Worm (Caenorhabditis elegans) whole organism, mixed stage, embryonic: Measurements from ENCODE around the gene xpb-1.

ENCODE experiments used
- M03D4.4 ChIP-seq: sonication (generic microtip); optimal IDR thresholded peaks from 2 replicates; lab custom pipeline; 2017; ENCODE audit warnings: mild to moderate bottlenecking, missing genetic modification characterization, missing compliant biosample characterization
- bed-3 ChIP-seq: fragments of 200-800 bp; sonication (Bioruptor generic); optimal IDR thresholded peaks from 3 replicates; lab custom pipeline; 2018; ENCODE audit warnings: mild to moderate bottlenecking, missing genetic modification characterization, moderate library complexity, missing compliant biosample characterization
- blmp-1 ChIP-seq: fragments of 150-350 bp; optimal IDR thresholded peaks from 2 replicates; lab custom pipeline; 2014; ENCODE audit warnings: missing biosample characterization, missing genetic modification characterization
- ceh-39 ChIP-seq: fragments of 150-350 bp; optimal IDR thresholded peaks from 2 replicates; lab custom pipeline; 2014; ENCODE audit warnings: missing biosample characterization, missing genetic modification characterization
- ceh-43 ChIP-seq: fragments of 200-800 bp; sonication (Bioruptor generic); optimal IDR thresholded peaks from 2 replicates; lab custom pipeline; 2018; ENCODE audit warnings: mild to moderate bottlenecking, missing genetic modification characterization, moderate library complexity, missing compliant biosample characterization
- ceh-83 ChIP-seq: fragments of 200-800 bp; sonication (Bioruptor generic); optimal IDR thresholded peaks from 2 replicates; lab custom pipeline; 2018; ENCODE audit warnings: mild to moderate bottlenecking, missing genetic modification characterization, missing compliant biosample characterization
- ces-1 ChIP-seq: fragments of 150-350 bp; optimal IDR thresholded peaks from 2 replicates; lab custom pipeline; 2014; ENCODE audit warnings: missing biosample characterization, missing genetic modification reagents, missing genetic modification characterization
- cnd-1 ChIP-seq: fragments of 200-800 bp; sonication (Bioruptor generic); optimal IDR thresholded peaks from 2 replicates; lab custom pipeline; 2018; ENCODE audit warnings: mild to moderate bottlenecking, missing genetic modification characterization, missing compliant biosample characterization
- drap-1 ChIP-seq: fragments of 200-800 bp; sonication (Bioruptor generic); optimal IDR thresholded peaks from 3 replicates; lab custom pipeline; 2018; ENCODE audit warnings: mild to moderate bottlenecking, missing genetic modification characterization, missing compliant biosample characterization
- elt-1 ChIP-seq: sonication (generic microtip); optimal IDR thresholded peaks from 2 replicates; lab custom pipeline; 2017; ENCODE audit warnings: missing genetic modification characterization, mild to moderate bottlenecking, missing compliant biosample characterization, antibody characterized with exemption, moderate library complexity, borderline replicate concordance; ENCODE audit not compliant: insufficient read depth
- elt-3 ChIP-seq: fragments of 150-350 bp; optimal IDR thresholded peaks from 2 replicates; lab custom pipeline; 2014; ENCODE audit warnings: missing biosample characterization, missing genetic modification characterization
- flh-1 ChIP-seq: fragments of 200-800 bp; sonication (Bioruptor generic); optimal IDR thresholded peaks from 2 replicates; lab custom pipeline; 2018; ENCODE audit warnings: mild to moderate bottlenecking, missing genetic modification characterization, moderate library complexity, missing compliant biosample characterization
- ham-2 ChIP-seq: fragments of 200-800 bp; sonication (Bioruptor generic); optimal IDR thresholded peaks from 2 replicates; lab custom pipeline; 2018; ENCODE audit warnings: mild to moderate bottlenecking, missing genetic modification characterization, missing compliant biosample characterization
- hlh-1 ChIP-seq: fragments of 150-350 bp; optimal IDR thresholded peaks from 2 replicates; lab custom pipeline; 2014; ENCODE audit warnings: missing biosample characterization, missing genetic modification reagents, missing genetic modification characterization
- lin-13 ChIP-seq: fragments of 150-350 bp; optimal IDR thresholded peaks from 2 replicates; lab custom pipeline; 2014; ENCODE audit warnings: missing biosample characterization, missing genetic modification characterization
- lin-32 ChIP-seq: fragments of 200-800 bp; sonication (Bioruptor generic); optimal IDR thresholded peaks from 2 replicates; lab custom pipeline; 2018; ENCODE audit warnings: mild to moderate bottlenecking, missing genetic modification characterization, missing compliant biosample characterization
- mab-5 ChIP-seq: fragments of 150-350 bp; optimal IDR thresholded peaks from 2 replicates; lab custom pipeline; 2014; ENCODE audit warnings: missing biosample characterization, missing genetic modification characterization
- mep-1 ChIP-seq: fragments of 150-350 bp; optimal IDR thresholded peaks from 2 replicates; lab custom pipeline; 2017; ENCODE audit warnings: missing biosample characterization, missing genetic modification reagents, missing genetic modification characterization, inconsistent platforms
- mls-2 ChIP-seq: sonication (generic microtip); optimal IDR thresholded peaks from 2 replicates; lab custom pipeline; 2016; ENCODE audit warnings: mild to moderate bottlenecking, missing genetic modification characterization, moderate library complexity, missing compliant biosample characterization
- nhr-12 ChIP-seq: fragments of 150-350 bp; optimal IDR thresholded peaks from 2 replicates; lab custom pipeline; 2014; ENCODE audit warnings: missing biosample characterization, missing genetic modification characterization
- nhr-2 ChIP-seq: fragments of 150-350 bp; optimal IDR thresholded peaks from 2 replicates; lab custom pipeline; 2014; ENCODE audit warnings: missing biosample characterization, missing genetic modification characterization
- nhr-28 ChIP-seq: fragments of 150-350 bp; optimal IDR thresholded peaks from 2 replicates; lab custom pipeline; 2014; ENCODE audit warnings: missing biosample characterization, missing genetic modification characterization
- nhr-76 ChIP-seq: sonication (generic microtip); optimal IDR thresholded peaks from 2 replicates; lab custom pipeline; 2017; ENCODE audit warnings: missing biosample characterization, missing genetic modification characterization
- sem-2 ChIP-seq: fragments of 200-800 bp; sonication (Bioruptor generic); optimal IDR thresholded peaks from 2 replicates; lab custom pipeline; 2018; ENCODE audit warnings: mild to moderate bottlenecking, missing genetic modification characterization, missing compliant biosample characterization
- snpc-4 ChIP-seq: fragments of 150-350 bp; optimal IDR thresholded peaks from 2 replicates; lab custom pipeline; 2014; ENCODE audit warnings: missing biosample characterization, missing genetic modification characterization
- sptf-1 ChIP-seq: sonication (generic microtip); optimal IDR thresholded peaks from 2 replicates; lab custom pipeline; 2017; ENCODE audit warnings: mild to moderate bottlenecking, missing genetic modification characterization, moderate library complexity, missing compliant biosample characterization
- tbx-8 ChIP-seq: fragments of 200-800 bp; sonication (Bioruptor generic); optimal IDR thresholded peaks from 2 replicates; lab custom pipeline; 2018; ENCODE audit warnings: mild to moderate bottlenecking, missing genetic modification characterization, moderate library complexity, missing compliant biosample characterization
- unc-120 ChIP-seq: sonication (generic microtip); optimal IDR thresholded peaks from 2 replicates; lab custom pipeline; 2017; ENCODE audit warnings: missing genetic modification characterization, missing compliant biosample characterization; ENCODE audit not compliant: poor library complexity, severe bottlenecking
- unc-39 ChIP-seq: fragments of 150-350 bp; optimal IDR thresholded peaks from 2 replicates; lab custom pipeline; 2014; ENCODE audit warnings: missing biosample characterization, missing genetic modification characterization
- unc-62 ChIP-seq: fragments of 150-350 bp; optimal IDR thresholded peaks from 2 replicates; lab custom pipeline; 2014; ENCODE audit warnings: missing biosample characterization, missing genetic modification reagents, missing genetic modification characterization
- zip-8 ChIP-seq: fragments of 150-350 bp; optimal IDR thresholded peaks from 2 replicates; lab custom pipeline; 2014; ENCODE audit warnings: missing biosample characterization, missing genetic modification characterization
- ztf-11 ChIP-seq: fragments of 150-350 bp; optimal IDR thresholded peaks from 2 replicates; lab custom pipeline; 2014; ENCODE audit warnings: missing biosample characterization, missing genetic modification characterization

The xpb-1 gene

DNA sequence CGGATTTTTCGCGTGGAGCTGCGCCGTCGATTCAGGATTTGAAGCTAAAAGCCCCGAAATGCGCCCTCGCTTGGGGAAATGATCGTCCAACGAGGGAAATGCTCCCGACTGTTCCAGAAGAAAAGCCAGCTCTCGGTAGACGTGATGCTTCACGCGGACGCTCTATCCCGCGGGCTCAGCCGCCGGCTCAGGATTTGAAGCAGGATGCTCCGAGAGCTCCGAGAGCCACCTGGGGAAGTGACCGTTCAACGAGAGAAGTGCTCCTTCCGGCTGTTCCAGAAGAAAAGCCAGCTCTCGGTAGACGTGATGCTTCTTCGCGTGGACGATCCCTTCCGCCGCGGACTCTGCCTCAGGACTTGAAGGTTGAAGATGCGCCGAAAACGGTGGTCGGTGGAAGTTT is 15.6 kb upstream of the xpb-1 start:
- TF ChIP-seq sem-2 (no peak), tbx-8 (GFP tag; lab: Kevin White, UChicago) (no peak), elt-1 (tag; lab: Kevin White, UChicago) (no peak), ham-2 (GFP tag; lab: Kevin White, UChicago) (no peak), nhr-28 (tag; lab: Kevin White, UChicago) (no peak), drap-1 (GFP tag; lab: Kevin White, UChicago) (no peak), mls-2 (tag; lab: Kevin White, UChicago) (no peak), nhr-12 (tag; lab: Kevin White, UChicago) (no peak), hlh-1 (tag; lab: Kevin White, UChicago) (no peak), flh-1 (GFP tag; lab: Kevin White, UChicago) (no peak), ces-1 (GFP tag; lab: Kevin White, UChicago) (no peak), zip-8 (no peak), unc-62 (GFP tag; lab: Kevin White, UChicago) (no peak), ceh-83 (no peak), mep-1 (tag; lab: Kevin White, UChicago) (no peak), elt-3 (tag; lab: Kevin White, UChicago) (no peak), nhr-2 (tag; lab: Kevin White, UChicago) (no peak), ceh-43 (GFP tag; lab: Kevin White, UChicago) (no peak), unc-39 (tag; lab: Kevin White, UChicago) (no peak)

DNA sequence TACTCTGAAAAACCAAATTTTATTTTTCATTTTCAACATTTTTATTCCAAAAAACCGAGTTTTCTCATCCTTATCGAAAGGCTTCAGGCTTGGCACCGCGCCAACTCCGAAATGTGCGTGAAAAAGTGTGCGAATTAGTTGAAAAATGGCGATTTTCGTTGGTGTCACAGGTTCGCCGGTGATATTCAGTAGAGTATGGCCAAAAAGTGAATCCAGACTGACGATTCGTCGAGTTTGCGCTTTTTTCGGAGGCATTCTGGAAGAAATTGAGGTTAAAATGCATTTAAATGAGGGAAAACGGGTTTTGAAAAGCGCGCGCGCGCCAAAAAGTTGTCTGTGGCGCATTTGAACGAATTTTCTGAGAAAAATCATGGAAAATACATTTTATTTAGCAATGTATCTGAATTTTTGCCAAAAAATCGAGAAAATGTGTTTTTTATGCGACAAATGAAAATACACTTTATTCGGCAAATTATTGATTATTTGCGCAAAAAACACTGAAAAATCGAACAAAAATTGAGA is 2.9 kb upstream of the xpb-1 start, which contains the start of the genes Y66D12A.16 and such-1:
Gene Y66D12A.16 (plus strand): TSS at position 51 of the 522 bp plus-strand sequence.
Gene such-1 (minus strand): TSS at position 256 of the 522 bp plus-strand sequence.
- TF ChIP-seq lin-13 (no peak), ceh-39 (tag; lab: Kevin White, UChicago) (no peak), nhr-28 (tag; lab: Kevin White, UChicago) (no peak), unc-120 (tag; lab: Kevin White, UChicago) (no peak), bed-3 (no peak), tbx-8 (GFP tag; lab: Kevin White, UChicago) (no peak), hlh-1 (tag; lab: Kevin White, UChicago) (no peak)

DNA sequence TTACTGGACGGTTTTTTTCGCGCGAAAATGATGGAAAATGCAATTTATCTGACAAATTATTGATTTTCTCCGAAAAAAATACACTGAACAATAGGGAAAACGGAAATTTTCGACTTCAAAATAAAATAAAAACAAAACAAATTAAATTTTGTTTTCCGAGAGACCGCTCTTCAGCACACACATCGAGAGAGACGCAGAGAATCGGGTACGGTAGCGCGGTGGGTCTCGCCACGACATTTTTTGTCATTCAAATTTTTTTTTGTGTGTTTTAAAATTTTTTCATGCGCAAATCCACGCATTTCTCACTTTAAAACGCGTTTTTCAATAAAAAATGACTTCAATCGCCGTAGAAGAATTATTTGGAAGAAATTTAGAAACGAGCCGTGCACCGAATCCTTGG is 2.4 kb upstream of the xpb-1 start:
- TF ChIP-seq sptf-1 (tag; lab: Kevin White, UChicago) (no peak), M03D4.4 (tag; lab: Kevin White, UChicago) (no peak), mls-2 (tag; lab: Kevin White, UChicago) (no peak), bed-3 (no peak), ham-2 (GFP tag; lab: Kevin White, UChicago) (no peak), nhr-76 (tag; lab: Kevin White, UChicago) (no peak), flh-1 (GFP tag; lab: Kevin White, UChicago) (no peak), lin-32 (GFP tag; lab: Kevin White, UChicago) (no peak), sem-2 (no peak), nhr-12 (tag; lab: Kevin White, UChicago) (no peak), ztf-11 (no peak), unc-39 (tag; lab: Kevin White, UChicago) (no peak), snpc-4 (tag; lab: Kevin White, UChicago) (no peak), tbx-8 (GFP tag; lab: Kevin White, UChicago) (no peak), mab-5 (tag; lab: Kevin White, UChicago) (no peak), lin-13 (no peak), cnd-1 (tag; lab: Kevin White, UChicago) (no peak)

DNA sequence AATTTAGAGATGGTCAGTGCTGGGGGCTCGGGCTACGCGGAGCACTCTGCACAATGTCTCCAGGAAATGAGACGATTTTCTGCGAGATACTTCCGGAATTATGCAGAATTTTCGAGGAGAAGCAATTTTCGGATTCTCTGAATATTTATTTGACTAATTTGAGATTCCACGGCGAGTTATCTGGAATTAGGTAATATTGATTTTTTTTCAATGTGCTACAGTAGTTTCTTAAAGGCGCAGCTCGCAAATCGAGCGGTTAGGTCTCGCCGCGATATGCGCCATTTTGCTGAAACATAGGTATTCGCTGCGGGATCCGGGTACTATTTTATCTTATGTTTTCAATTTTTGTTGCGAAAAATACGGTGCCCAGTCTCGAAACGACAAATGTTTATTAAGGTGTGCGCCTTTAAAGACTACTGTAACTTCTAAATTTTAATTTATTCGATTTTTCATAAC is 8.2 kb downstream of the xpb-1 start, which contains the start of gene nrps-1:
Gene nrps-1 (plus strand): TSS at position 51 of the 456 bp plus-strand sequence.
- TF ChIP-seq elt-3 (tag; lab: Kevin White, UChicago), result no peak
- no peak for TF ChIP-seq bed-3
- TF ChIP-seq unc-62 (GFP tag; lab: Kevin White, UChicago), result no peak
- TF ChIP-seq drap-1 (GFP tag; lab: Kevin White, UChicago), result no peak

DNA sequence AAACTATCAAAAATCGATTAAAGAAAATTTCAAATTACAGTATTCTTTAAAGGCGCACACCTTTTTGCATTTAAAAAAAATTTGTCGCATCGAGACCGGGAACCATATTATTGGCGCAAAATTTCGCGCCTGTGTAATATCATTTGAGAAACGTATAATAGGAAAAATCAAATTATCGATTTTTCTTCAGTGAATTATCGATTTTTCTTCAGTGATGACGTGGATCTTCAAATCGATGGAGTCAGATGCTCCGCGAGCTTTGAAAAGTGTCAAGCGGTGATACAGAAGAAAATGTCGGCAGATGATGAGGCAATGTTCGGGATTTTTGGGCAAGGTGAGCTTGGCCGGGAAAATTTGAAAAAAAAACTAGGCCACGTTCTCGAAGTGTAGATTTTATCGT is 9.0 kb downstream of the xpb-1 start:
- no peak for TF ChIP-seq cnd-1 (tag; lab: Kevin White, UChicago)
- TF ChIP-seq M03D4.4 (tag; lab: Kevin White, UChicago), result no peak
- TF ChIP-seq sem-2, result no peak
- no peak for TF ChIP-seq drap-1 (GFP tag; lab: Kevin White, UChicago)
- TF ChIP-seq nhr-2 (tag; lab: Kevin White, UChicago), result no peak
- TF ChIP-seq elt-3 (tag; lab: Kevin White, UChicago), result no peak
- TF ChIP-seq bed-3, result no peak
- no peak for TF ChIP-seq hlh-1 (tag; lab: Kevin White, UChicago)
- no peak for TF ChIP-seq blmp-1
- no peak for TF ChIP-seq zip-8
- TF ChIP-seq snpc-4 (tag; lab: Kevin White, UChicago), result no peak
- no peak for TF ChIP-seq mls-2 (tag; lab: Kevin White, UChicago)
- TF ChIP-seq ces-1 (GFP tag; lab: Kevin White, UChicago), result no peak
- no peak for TF ChIP-seq tbx-8 (GFP tag; lab: Kevin White, UChicago)
- TF ChIP-seq ham-2 (GFP tag; lab: Kevin White, UChicago), result no peak
